Worm (Caenorhabditis elegans): ENCODE measurements around the gene glo-3.

glo-3 gene

DNA sequence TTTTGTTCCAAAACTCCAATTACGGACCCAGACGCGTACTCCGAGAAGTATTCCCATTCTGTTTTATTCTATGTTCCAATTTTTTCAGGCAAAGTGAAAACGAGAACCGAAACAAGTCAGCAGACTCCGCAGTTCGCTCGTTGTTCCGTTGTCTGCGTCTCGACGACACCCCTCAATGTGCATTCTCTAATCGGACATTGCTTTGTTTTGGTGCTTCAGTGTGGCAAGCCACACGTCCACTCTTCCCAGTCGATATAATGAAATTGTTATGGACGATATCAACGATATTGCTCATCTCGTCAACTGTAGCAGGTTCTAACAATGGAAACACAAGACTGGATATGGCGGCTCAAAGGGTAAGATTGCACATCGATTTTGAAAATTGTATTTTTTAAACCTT is 43.4 kb downstream of the glo-3 start, which contains the start of gene nhx-5:
TSS of gene nhx-5 (plus strand) at position 82 of the 400 bp plus-strand sequence.
- 0 out of 2 replicates have a peak, but pooled peaks have one; percentile 35 for TF ChIP-seq nfyb-1 (GFP tag; IDR thresholded peaks at IDR 0.05)
- TF ChIP-seq atf-7 (tag; optimal IDR thresholded peaks at IDR 0.05): no peak
